Worm (Caenorhabditis elegans): Measurements from ENCODE around the gene npr-33.

Gene npr-33

ce11 chrX:15939759-15940334 lies 29.4 kb downstream of the npr-33 start:
- TF ChIP-seq pag-3 (tag; optimal IDR thresholded peaks at IDR 0.05; ENCODE audit: borderline replicate concordance, insufficient read depth), result no peak
- peak in 1 of 2 experiments; percentile 26 for TF ChIP-seq lin-35 (GFP tag; optimal IDR thresholded peaks at IDR 0.05)
- peak; percentile 19 for TF ChIP-seq nhr-20 (tag; optimal IDR thresholded peaks at IDR 0.05)
- peak; percentile 77 for TF ChIP-seq elt-2 (tag; optimal IDR thresholded peaks at IDR 0.05)
- TF ChIP-seq mdl-1 (tag; optimal IDR thresholded peaks at IDR 0.05), result peak in 1 of 2 experiments; percentile 9
- TF ChIP-seq ceh-82 (tag; optimal IDR thresholded peaks at IDR 0.05), result no peak

- TF ChIP-seq mdl-1 (tag; optimal IDR thresholded peaks at IDR 0.05) (no peak), Y116A8C.19 (tag; optimal IDR thresholded peaks at IDR 0.05; ENCODE audit: borderline replicate concordance) (no peak), nhr-90 (tag; optimal IDR thresholded peaks at IDR 0.05; ENCODE audit: poor library complexity) (no peak), mef-2 (tag; optimal IDR thresholded peaks at IDR 0.05) (no peak), nhr-85 (tag) (no peak), lsy-2 (tag; optimal IDR thresholded peaks at IDR 0.05) (no peak), hpl-2 (GFP tag; optimal IDR thresholded peaks at IDR 0.05) (no peak), hlh-4 (tag; optimal IDR thresholded peaks at IDR 0.05) (no peak), tbx-2 (tag; optimal IDR thresholded peaks at IDR 0.05) (no peak), isw-1 (GFP tag; IDR thresholded peaks at IDR 0.05) (no peak), efl-3 (GFP tag; optimal IDR thresholded peaks at IDR 0.05) (no peak)
Observed at ce11 chrX:15943709-15944108, 33.3 kb downstream of the npr-33 start, which contains the start of gene mec-5. TSS of gene mec-5 (plus strand) at chrX:15944009.

- TF ChIP-seq lin-35 (GFP tag; optimal IDR thresholded peaks at IDR 0.05) (no peak), efl-1 (optimal IDR thresholded peaks at IDR 0.05) (no peak), efl-1 (GFP tag; optimal IDR thresholded peaks at IDR 0.05 in 1 of 2) (peak in 1 of 2 experiments; percentile 1)
Observed at ce11 chrX:15944198-15944597, 33.8 kb downstream of the npr-33 start.

- no peak for TF ChIP-seq egl-13 (tag; optimal IDR thresholded peaks at IDR 0.05)
- no peak for TF ChIP-seq ztf-11 (tag; optimal IDR thresholded peaks at IDR 0.05)
Observed at ce11 chrX:15945806-15946205, 35.4 kb downstream of the npr-33 start.

- TF ChIP-seq unc-130 (tag; optimal IDR thresholded peaks at IDR 0.05), result no peak
- no peak for TF ChIP-seq xbp-1 (tag; optimal IDR thresholded peaks at IDR 0.05)
- TF ChIP-seq F16B12.6 (tag; optimal IDR thresholded peaks at IDR 0.05), result no peak
- TF ChIP-seq snpc-4 (tag; optimal IDR thresholded peaks at IDR 0.05), result no peak
- TF ChIP-seq ceh-90 (tag; optimal IDR thresholded peaks at IDR 0.05), result no peak
- no peak for TF ChIP-seq nhr-19 (GFP tag; conservative IDR thresholded peaks at IDR 0.05)
- no peak for TF ChIP-seq isw-1 (GFP tag; IDR thresholded peaks at IDR 0.05)
- TF ChIP-seq ama-1 (optimal IDR thresholded peaks at IDR 0.05), result no peak
- no peak for TF ChIP-seq tlp-1 (tag; optimal IDR thresholded peaks at IDR 0.05)
- no peak for TF ChIP-seq lsy-2 (tag; optimal IDR thresholded peaks at IDR 0.05)
- no peak for TF ChIP-seq nhr-76 (tag; optimal IDR thresholded peaks at IDR 0.05)
- TF ChIP-seq elt-2 (tag; optimal IDR thresholded peaks at IDR 0.05), result no peak
- TF ChIP-seq pax-3 (tag; optimal IDR thresholded peaks at IDR 0.05), result no peak
- TF ChIP-seq nhr-11 (tag; optimal IDR thresholded peaks at IDR 0.05), result no peak
- TF ChIP-seq lin-15B (tag; optimal IDR thresholded peaks at IDR 0.05), result no peak
Observed at ce11 chrX:15951194-15951593, 40.8 kb downstream of the npr-33 start, which contains the start of gene col-186. TSS of gene col-186 (plus strand) at chrX:15951494.

- TF ChIP-seq nhr-85 (tag), result no peak
- TF ChIP-seq fkh-10 (GFP tag; optimal IDR thresholded peaks at IDR 0.05), result no peak
- no peak for TF ChIP-seq efl-1 (optimal IDR thresholded peaks at IDR 0.05)
- TF ChIP-seq efl-1 (GFP tag; optimal IDR thresholded peaks at IDR 0.05 in 1 of 2), result peak in 1 of 2 experiments; percentile 82
Observed at ce11 chrX:15953086-15953485, 42.7 kb downstream of the npr-33 start.

Data from whole organism, L1 larva.